Fruit fly (Drosophila melanogaster) whole organism, wandering third instar larva: Measurements from ENCODE around the gene ebi.

Experiments
- Myc ChIP-seq: fragments of >200 bp; optimal IDR thresholded peaks from 2 replicates; lab custom pipeline; 2017
- Sp1 ChIP-seq: fragments of 200-800 bp; sonication (Bioruptor generic); optimal IDR thresholded peaks from 3 replicates; lab custom pipeline; 2019; ENCODE audit warnings: missing biosample characterization, mild to moderate bottlenecking, missing genetic modification characterization, moderate library complexity
- ey ChIP-seq: fragments of 200-800 bp; sonication (Bioruptor generic); optimal IDR thresholded peaks from 2 replicates; lab custom pipeline; 2016; ENCODE audit warnings: missing biosample characterization, missing genetic modification characterization

DNA sequence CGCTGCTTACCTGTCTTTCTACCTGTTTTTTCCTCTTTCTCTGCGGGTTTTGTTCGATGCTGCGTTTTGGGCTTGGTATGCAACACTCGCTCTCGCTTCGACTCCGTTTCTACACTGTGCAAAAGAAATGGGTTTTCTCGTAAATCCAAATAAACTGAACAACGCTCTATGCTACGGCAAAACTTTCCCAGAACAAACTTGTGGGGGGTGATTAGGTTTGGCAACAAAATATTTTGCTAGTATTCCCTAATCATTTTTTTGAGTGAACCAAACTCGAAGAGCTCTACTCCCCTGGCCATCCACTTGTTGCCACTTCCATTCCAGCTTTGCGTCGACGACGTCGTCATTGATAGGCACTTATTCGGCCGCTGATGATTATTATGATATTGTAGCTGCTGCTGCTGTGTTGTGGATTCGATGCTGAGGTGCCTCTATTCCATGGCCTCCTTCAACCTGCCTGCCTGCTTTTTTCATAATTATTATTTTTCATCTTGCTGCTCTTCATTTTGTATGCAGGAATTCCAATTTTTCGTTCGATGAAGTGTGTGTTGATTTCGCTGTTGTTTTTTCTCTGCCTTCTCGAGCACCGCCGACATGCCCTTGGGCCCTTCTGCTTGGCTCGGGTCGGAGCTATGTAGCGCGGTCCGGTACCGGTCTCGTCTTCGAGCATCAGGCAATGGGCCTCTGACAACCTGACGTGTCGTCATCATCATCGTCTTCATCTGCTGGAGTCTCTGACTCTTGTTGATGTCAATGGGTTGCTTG, 27.2 kb downstream of the ebi start:
- TF ChIP-seq Myc (lab: Kevin White, UChicago): no peak
- peak; percentile 94 for TF ChIP-seq Sp1 (GFP tag; lab: Kevin White, UChicago)
- TF ChIP-seq ey (GFP tag; lab: Kevin White, UChicago): peak; percentile 96
